Worm (Caenorhabditis elegans): ENCODE measurements around the gene nhr-9.

The nhr-9 gene

DNA sequence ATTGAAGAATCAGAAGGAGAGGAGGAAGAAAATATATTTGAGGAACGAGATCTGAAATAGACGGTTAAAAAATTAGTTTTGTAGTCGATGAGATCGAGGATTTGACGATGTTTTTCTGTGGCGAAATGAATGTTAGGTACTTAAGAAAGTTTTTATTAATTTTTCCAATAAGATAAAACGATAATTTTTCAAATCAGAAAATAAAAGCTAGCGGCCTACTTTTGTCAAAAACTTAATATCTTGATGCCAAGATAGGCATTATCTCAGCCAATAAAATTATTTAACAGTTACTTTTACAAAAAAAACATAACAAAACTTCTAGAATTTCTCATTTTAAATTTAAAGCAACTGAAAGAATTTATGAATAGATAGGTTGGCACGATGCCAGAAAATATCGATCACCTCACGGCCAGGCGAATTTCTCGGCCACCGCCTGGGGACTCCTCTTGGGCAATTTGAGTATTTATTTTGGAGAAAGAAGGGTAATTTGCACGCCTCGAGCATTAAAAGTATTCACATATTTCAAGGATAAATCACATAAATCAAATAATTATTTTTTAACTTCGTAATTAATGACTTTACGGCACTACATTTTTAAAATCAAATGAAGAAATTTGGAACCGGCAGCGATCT is 7.5 kb upstream of the nhr-9 start, which contains the start of gene fubl-2 (continued):
- TF ChIP-seq B0261.1 (tag; optimal IDR thresholded peaks at IDR 0.05) (no peak), rpc-1 (optimal IDR thresholded peaks at IDR 0.05) (no peak), rpc-1 (tag; optimal IDR thresholded peaks at IDR 0.05) (no peak), lag-1 (GFP tag; IDR thresholded peaks at IDR 0.05) (no peak), let-607 (tag; optimal IDR thresholded peaks at IDR 0.05) (peak in 1 of 2 experiments; percentile 14), F57C9.4 (tag; optimal IDR thresholded peaks at IDR 0.05) (no peak), snpc-3.4 (tag; optimal IDR thresholded peaks at IDR 0.05) (peak; percentile 45), C17E4.6 (GFP tag; IDR thresholded peaks at IDR 0.05) (no peak), dpl-1 (GFP tag; optimal IDR thresholded peaks at IDR 0.05) (no peak), egl-44 (GFP tag; IDR thresholded peaks at IDR 0.05) (no peak), chd-7 (tag; optimal IDR thresholded peaks at IDR 0.05) (no peak), madf-10 (tag; optimal IDR thresholded peaks at IDR 0.05) (peak; percentile 29), mcd-1 (GFP tag; IDR thresholded peaks at IDR 0.05) (no peak), Y95B8A.8 (GFP tag; IDR thresholded peaks at IDR 0.05) (no peak), hmg-20 (GFP tag; IDR thresholded peaks at IDR 0.05) (no peak), T07F8.4 (tag; optimal IDR thresholded peaks at IDR 0.05) (no peak), F52B5.7 (tag; optimal IDR thresholded peaks at IDR 0.05) (no peak), sea-2 (GFP tag; IDR thresholded peaks at IDR 0.05) (no peak), attf-5 (GFP tag; optimal IDR thresholded peaks at IDR 0.05) (peak; percentile 4), nfya-2 (GFP tag; IDR thresholded peaks at IDR 0.05) (no peak), ets-4 (GFP tag; optimal IDR thresholded peaks at IDR 0.05) (no peak), snpc-1.1 (tag; optimal IDR thresholded peaks at IDR 0.05; ENCODE audit: insufficient read depth) (peak; percentile 28), ceh-40 (GFP tag; IDR thresholded peaks at IDR 0.05) (no peak), mes-4 (tag; optimal IDR thresholded peaks at IDR 0.05) (no peak), efl-1 (GFP tag; optimal IDR thresholded peaks at IDR 0.05) (no peak), F39B2.1 (GFP tag; IDR thresholded peaks at IDR 0.05) (no peak), nfya-1 (tag; optimal IDR thresholded peaks at IDR 0.05; ENCODE audit: borderline replicate concordance, insufficient read depth) (no peak), nhr-179 (tag; optimal IDR thresholded peaks at IDR 0.05) (no peak), attf-6 (GFP tag; IDR thresholded peaks at IDR 0.05) (no peak), atf-7 (tag; optimal IDR thresholded peaks at IDR 0.05) (no peak), dox-1 (GFP tag; IDR thresholded peaks at IDR 0.05) (no peak), Y79H2A.3 (GFP tag; conservative IDR thresholded peaks at IDR 0.05) (no peak), snpc-1.3 (tag; optimal IDR thresholded peaks at IDR 0.05; ENCODE audit: insufficient read depth) (no peak), tlf-1 (GFP tag; optimal IDR thresholded peaks at IDR 0.05) (no peak), C06A6.2 (GFP tag; conservative IDR thresholded peaks at IDR 0.05) (no peak), die-1 (tag; optimal IDR thresholded peaks at IDR 0.05) (no peak), zim-3 (tag; optimal IDR thresholded peaks at IDR 0.05) (no peak), B0035.1 (tag; optimal IDR thresholded peaks at IDR 0.05) (no peak), akir-1 (GFP tag; optimal IDR thresholded peaks at IDR 0.05) (no peak), cebp-1 (GFP tag; IDR thresholded peaks at IDR 0.05) (no peak), cebp-1 (tag; optimal IDR thresholded peaks at IDR 0.05) (no peak), him-1 (tag; optimal IDR thresholded peaks at IDR 0.05) (peak; percentile 5), ztf-25 (GFP tag; IDR thresholded peaks at IDR 0.05) (no peak), rec-8 (tag; optimal IDR thresholded peaks at IDR 0.05) (peak in 1 of 2 experiments; percentile 26), nhr-90 (tag; optimal IDR thresholded peaks at IDR 0.05) (no peak), B0336.3 (GFP tag; IDR thresholded peaks at IDR 0.05) (no peak), ztf-3 (GFP tag; optimal IDR thresholded peaks at IDR 0.05) (no peak), lin-40 (tag; optimal IDR thresholded peaks at IDR 0.05) (no peak)
